Worm (Caenorhabditis elegans) whole organism, L2 larva: ENCODE measurements around the gene acp-1.

ENCODE experiments used
- aly-2 ChIP-seq: fragments of 150-350 bp; optimal IDR thresholded peaks from 2 replicates; lab custom pipeline; 2014; ENCODE audit warnings: missing biosample characterization, missing genetic modification characterization
- blmp-1 ChIP-seq: sonication (generic microtip); optimal IDR thresholded peaks from 2 replicates; lab custom pipeline; 2017; ENCODE audit warnings: missing genetic modification characterization, mild to moderate bottlenecking, missing compliant biosample characterization, antibody characterized with exemption, moderate library complexity; ENCODE audit not compliant: insufficient read depth
- egl-27 ChIP-seq: sonication (generic microtip); optimal IDR thresholded peaks from 3 replicates; lab custom pipeline; 2017; ENCODE audit warnings: missing biosample characterization, missing genetic modification reagents, missing genetic modification characterization

DNA sequence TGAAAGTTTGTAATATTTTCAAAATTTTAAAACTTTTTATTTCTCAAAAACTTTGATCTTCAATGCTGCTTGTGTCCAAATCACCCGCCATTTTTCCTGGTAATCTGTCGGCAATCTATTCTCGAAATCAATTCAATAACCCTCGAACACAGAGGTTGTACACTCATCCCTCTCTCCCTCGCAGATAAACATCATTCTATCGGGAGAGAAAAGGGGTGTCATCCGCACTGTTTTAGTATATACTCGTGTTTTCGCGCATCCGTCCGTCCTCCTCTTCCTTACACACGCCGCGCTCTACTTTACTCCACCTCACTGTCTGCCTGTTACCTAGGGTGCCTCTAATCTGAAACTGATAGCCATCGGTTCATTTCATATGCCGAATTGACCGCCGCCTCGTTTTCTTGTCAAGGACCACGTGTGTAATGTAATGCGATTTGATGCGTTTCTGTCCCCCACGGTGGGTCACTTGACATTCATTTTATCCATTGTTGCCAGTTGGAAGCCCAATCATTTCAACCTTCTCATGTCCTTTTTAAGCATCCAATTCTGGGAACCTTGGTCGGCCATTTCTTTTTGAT lies 41.6 kb downstream of the acp-1 start:
- no peak for TF ChIP-seq egl-27 (tag; lab: Kevin White, UChicago)
- TF ChIP-seq aly-2 (tag; lab: Kevin White, UChicago): no peak
- TF ChIP-seq blmp-1 (tag; lab: Kevin White, UChicago): no peak
